Worm (Caenorhabditis elegans) whole organism, midembryonic: ENCODE data around the gene fbxa-48.

Experiments
- flt-1 ChIP-seq: fragments of 200-800 bp; sonication (Bioruptor generic); IDR thresholded peaks from 2 replicates; pipeline ENCODE4 v1.3.6; 2022; ENCODE audit warnings: missing genetic modification characterization, missing compliant biosample characterization
- klf-2 ChIP-seq: fragments of 200-800 bp; sonication (Bioruptor generic); conservative IDR thresholded peaks from 2 replicates; pipeline ENCODE4 v1.3.6; 2022; ENCODE audit warnings: missing genetic modification reagents, missing genetic modification characterization, missing compliant biosample characterization
- med-1 ChIP-seq: sonication (generic microtip); optimal IDR thresholded peaks from 2 replicates; lab custom pipeline; 2017; ENCODE audit warnings: missing genetic modification characterization, mild to moderate bottlenecking, missing compliant biosample characterization, antibody characterized with exemption, missing genetic modification reagents; ENCODE audit not compliant: insufficient read depth
- ref-1 ChIP-seq: fragments of 200-800 bp; sonication (Bioruptor generic); conservative IDR thresholded peaks from 2 replicates; pipeline ENCODE4 v1.3.6; 2022; ENCODE audit warnings: missing genetic modification reagents, missing genetic modification characterization, missing compliant biosample characterization
- tab-1 ChIP-seq: fragments of 200-800 bp; sonication (Bioruptor generic); IDR thresholded peaks from 2 replicates; pipeline ENCODE4 v1.3.6; 2022; ENCODE audit warnings: missing genetic modification characterization, missing compliant biosample characterization
- ztf-23 ChIP-seq: fragments of 200-800 bp; sonication (Bioruptor generic); IDR thresholded peaks from 2 replicates; pipeline ENCODE4 v1.3.6; 2022; ENCODE audit warnings: missing genetic modification reagents, missing genetic modification characterization, missing compliant biosample characterization
- ztf-29 ChIP-seq: fragments of 200-800 bp; sonication (Bioruptor generic); IDR thresholded peaks from 2 replicates; pipeline ENCODE4 v1.3.6; 2022; ENCODE audit warnings: missing genetic modification reagents, missing genetic modification characterization, missing compliant biosample characterization

DNA sequence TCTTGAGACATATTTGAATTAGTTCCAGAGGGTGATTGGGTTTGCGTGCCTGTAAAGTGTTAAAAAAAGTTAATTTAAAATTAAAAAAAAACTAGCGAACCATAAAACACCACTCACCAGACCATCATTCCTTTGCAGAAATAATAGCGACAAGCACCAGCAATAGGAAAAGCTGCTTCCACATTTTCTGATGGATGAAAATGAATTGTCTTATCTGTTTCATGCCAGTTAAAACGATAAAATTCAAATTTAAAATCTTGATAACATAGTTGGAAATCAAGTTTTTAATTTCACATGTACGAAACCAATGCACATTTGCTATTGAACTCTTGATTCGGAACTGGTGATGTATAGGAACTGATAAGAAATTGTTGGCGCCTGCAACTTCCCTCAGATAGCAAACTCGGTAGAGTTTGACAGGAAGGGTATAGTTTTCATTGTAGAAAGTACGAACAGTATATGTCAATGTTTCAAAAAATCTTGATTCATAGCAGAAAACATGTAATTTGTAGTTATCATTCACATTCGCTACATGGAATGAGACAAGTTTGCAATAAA is 32.3 kb downstream of the fbxa-48 start, which contains the start of gene C39B5.10:
- no peak for TF ChIP-seq klf-2 (GFP tag; lab: Robert Waterston, UW)
- TF ChIP-seq flt-1 (GFP tag; lab: Robert Waterston, UW), result no peak
- TF ChIP-seq tab-1 (GFP tag; lab: Robert Waterston, UW), result no peak
- no peak for TF ChIP-seq ref-1 (GFP tag; lab: Robert Waterston, UW)
- TF ChIP-seq med-1 (GFP tag; lab: Kevin White, UChicago), result no peak
- no peak for TF ChIP-seq ztf-29 (GFP tag; lab: Robert Waterston, UW)
- TF ChIP-seq ztf-23, result no peak
